Fruit fly (Drosophila melanogaster) whole organism, prepupa: ENCODE data around the gene Dip-B.

Experiments
- CG10669 ChIP-seq: fragments of 200-800 bp; sonication (Bioruptor generic); optimal IDR thresholded peaks from 3 replicates; lab custom pipeline; 2018; ENCODE audit warnings: missing biosample characterization, mild to moderate bottlenecking, missing genetic modification characterization, moderate library complexity
- CG11294 ChIP-seq: fragments of 200-800 bp; sonication (Bioruptor generic); IDR thresholded peaks from 2 replicates; pipeline ENCODE4 v1.3.6; 2022; ENCODE audit warnings: missing biosample characterization, missing genetic modification characterization
- CG11902 ChIP-seq: fragments of 200-800 bp; sonication (Bioruptor generic); optimal IDR thresholded peaks from 3 replicates; lab custom pipeline; 2016; ENCODE audit warnings: missing biosample characterization, missing genetic modification characterization
- CG15336 ChIP-seq: fragments of 200-800 bp; sonication (Bioruptor generic); IDR thresholded peaks from 2 replicates; pipeline ENCODE4 v1.3.6; 2022; ENCODE audit warnings: missing biosample characterization, missing genetic modification characterization
- CG1621 ChIP-seq: fragments of 200-800 bp; sonication (Bioruptor generic); optimal IDR thresholded peaks from 3 replicates; lab custom pipeline; 2018; ENCODE audit warnings: missing biosample characterization, mild to moderate bottlenecking, missing genetic modification characterization
- CG3032 ChIP-seq: fragments of 200-800 bp; optimal IDR thresholded peaks from 2 replicates; lab custom pipeline; 2019; ENCODE audit warnings: missing biosample characterization, mild to moderate bottlenecking, missing genetic modification characterization, moderate library complexity
- CG31627 ChIP-seq: fragments of 200-800 bp; sonication (Bioruptor generic); optimal IDR thresholded peaks from 3 replicates; lab custom pipeline; 2016; ENCODE audit warnings: missing biosample characterization, missing genetic modification characterization
- CG32006 ChIP-seq: fragments of 200-800 bp; sonication (Bioruptor generic); optimal IDR thresholded peaks from 3 replicates; lab custom pipeline; 2017; ENCODE audit warnings: missing biosample characterization, mild to moderate bottlenecking, missing genetic modification characterization
- CG34406 ChIP-seq: fragments of 200-800 bp; sonication (Bioruptor generic); optimal IDR thresholded peaks from 3 replicates; lab custom pipeline; 2016; ENCODE audit warnings: missing biosample characterization, missing genetic modification characterization
- CG4318 ChIP-seq: fragments of 200-800 bp; sonication (Bioruptor generic); optimal IDR thresholded peaks from 3 replicates; lab custom pipeline; 2017; ENCODE audit warnings: missing biosample characterization, mild to moderate bottlenecking, missing genetic modification characterization
- CG6276 ChIP-seq: fragments of 200-800 bp; sonication (Bioruptor generic); optimal IDR thresholded peaks from 2 replicates; lab custom pipeline; 2017; ENCODE audit warnings: missing biosample characterization, mild to moderate bottlenecking, missing genetic modification characterization
- CG6808 ChIP-seq: fragments of 200-800 bp; sonication (Bioruptor generic); optimal IDR thresholded peaks from 3 replicates; lab custom pipeline; 2017; ENCODE audit warnings: missing biosample characterization, missing genetic modification characterization, mild to moderate bottlenecking, moderate library complexity, missing genetic modification reagents
- CG6854 ChIP-seq: fragments of 200-800 bp; sonication (Bioruptor generic); optimal IDR thresholded peaks from 2 replicates; lab custom pipeline; 2017; ENCODE audit warnings: missing biosample characterization, mild to moderate bottlenecking, missing genetic modification characterization
- CG8119 ChIP-seq: fragments of 200-800 bp; sonication (Bioruptor generic); IDR thresholded peaks from 3 replicates; pipeline ENCODE4 v1.3.6; 2022; ENCODE audit warnings: missing biosample characterization, missing genetic modification characterization
- CG8319 ChIP-seq: fragments of 200-800 bp; sonication (Bioruptor generic); optimal IDR thresholded peaks from 3 replicates; lab custom pipeline; 2016; ENCODE audit warnings: missing biosample characterization, missing genetic modification characterization
- CG9139 ChIP-seq: fragments of 200-800 bp; sonication (Bioruptor generic); optimal IDR thresholded peaks from 3 replicates; lab custom pipeline; 2017; ENCODE audit warnings: missing biosample characterization, mild to moderate bottlenecking, missing genetic modification characterization
- Eip75B ChIP-seq: fragments of 200-800 bp; sonication (Bioruptor generic); optimal IDR thresholded peaks from 3 replicates; lab custom pipeline; 2016; ENCODE audit warnings: missing biosample characterization, missing genetic modification characterization
- Eip78C ChIP-seq: fragments of 200-800 bp; sonication (Bioruptor generic); peaks from one replicate; lab custom pipeline; 2016; ENCODE audit warnings: missing biosample characterization, missing genetic modification characterization
- Eip93F ChIP-seq: fragments of 200-800 bp; sonication (Bioruptor generic); optimal IDR thresholded peaks from 2 replicates; lab custom pipeline; 2016; ENCODE audit warnings: missing biosample characterization, mild to moderate bottlenecking, missing genetic modification characterization
- Ets96B ChIP-seq: fragments of 200-800 bp; optimal IDR thresholded peaks from 2 replicates; lab custom pipeline; 2019; ENCODE audit warnings: missing biosample characterization, mild to moderate bottlenecking, missing genetic modification characterization, moderate library complexity
- Lpt ChIP-seq: fragments of 200-800 bp; sonication (Bioruptor generic); optimal IDR thresholded peaks from 3 replicates; lab custom pipeline; 2016; ENCODE audit warnings: missing biosample characterization, missing genetic modification characterization
- Met ChIP-seq: fragments of 200-800 bp; sonication (Bioruptor generic); optimal IDR thresholded peaks from 3 replicates; lab custom pipeline; 2016; ENCODE audit warnings: missing biosample characterization, missing genetic modification characterization
- OdsH ChIP-seq: fragments of 200-800 bp; sonication (Bioruptor generic); optimal IDR thresholded peaks from 3 replicates; lab custom pipeline; 2016; ENCODE audit warnings: missing biosample characterization, missing genetic modification characterization
- Smox ChIP-seq: fragments of 200-800 bp; sonication (Bioruptor generic); optimal IDR thresholded peaks from 3 replicates; lab custom pipeline; 2016; ENCODE audit warnings: missing biosample characterization, missing genetic modification characterization
- Sox102F ChIP-seq: fragments of 200-800 bp; sonication (Bioruptor generic); optimal IDR thresholded peaks from 2 replicates; lab custom pipeline; 2016; ENCODE audit warnings: missing biosample characterization, mild to moderate bottlenecking, missing genetic modification characterization
- Sox14 ChIP-seq: fragments of 200-800 bp; sonication (Bioruptor generic); optimal IDR thresholded peaks from 3 replicates; lab custom pipeline; 2016; ENCODE audit warnings: missing biosample characterization, missing genetic modification characterization
- acj6 ChIP-seq: fragments of 200-800 bp; sonication (Bioruptor generic); optimal IDR thresholded peaks from 3 replicates; lab custom pipeline; 2016; ENCODE audit warnings: missing biosample characterization, missing genetic modification characterization
- dac ChIP-seq: fragments of 200-800 bp; sonication (Bioruptor generic); optimal IDR thresholded peaks from 2 replicates; lab custom pipeline; 2017; ENCODE audit warnings: missing biosample characterization, mild to moderate bottlenecking, missing genetic modification characterization
- dsx ChIP-seq: fragments of 200-800 bp; optimal IDR thresholded peaks from 3 replicates; lab custom pipeline; 2019; ENCODE audit warnings: missing biosample characterization, mild to moderate bottlenecking, missing genetic modification characterization, moderate library complexity; ENCODE audit not compliant: poor library complexity, severe bottlenecking
- eg ChIP-seq: fragments of 200-800 bp; sonication (Bioruptor generic); IDR thresholded peaks from 3 replicates; pipeline ENCODE4 v1.3.6; 2022; ENCODE audit warnings: missing biosample characterization, missing genetic modification characterization
- esn ChIP-seq: fragments of 200-800 bp; sonication (Bioruptor generic); optimal IDR thresholded peaks from 2 replicates; lab custom pipeline; 2016; ENCODE audit warnings: missing biosample characterization, mild to moderate bottlenecking, missing genetic modification characterization, moderate library complexity
- fd59A ChIP-seq: fragments of 200-800 bp; sonication (Bioruptor generic); optimal IDR thresholded peaks from 2 replicates; lab custom pipeline; 2017; ENCODE audit warnings: missing biosample characterization, mild to moderate bottlenecking, missing genetic modification characterization, missing genetic modification reagents
- fd85E ChIP-seq: fragments of 200-800 bp; sonication (Bioruptor generic); optimal IDR thresholded peaks from 3 replicates; lab custom pipeline; 2016; ENCODE audit warnings: missing biosample characterization, missing genetic modification characterization
- fkh ChIP-seq: fragments of 200-800 bp; sonication (Bioruptor generic); optimal IDR thresholded peaks from 3 replicates; lab custom pipeline; 2017; ENCODE audit warnings: missing biosample characterization, mild to moderate bottlenecking, missing genetic modification characterization, moderate library complexity
- lz ChIP-seq: fragments of 200-800 bp; sonication (Bioruptor generic); optimal IDR thresholded peaks from 3 replicates; lab custom pipeline; 2016; ENCODE audit warnings: missing biosample characterization, missing genetic modification characterization
- pdm3 ChIP-seq: fragments of 200-800 bp; sonication (Bioruptor generic); optimal IDR thresholded peaks from 3 replicates; lab custom pipeline; 2016; ENCODE audit warnings: missing biosample characterization, missing genetic modification characterization
- salr ChIP-seq, 2 experiments: fragments of 200-800 bp; sonication (Bioruptor generic); optimal IDR thresholded peaks; 3 replicates each; lab custom pipeline; 2016 to 2018; ENCODE audit warnings: missing biosample characterization in 2 of 2, missing genetic modification characterization in 2 of 2, mild to moderate bottlenecking in 1 of 2
- spab ChIP-seq: fragments of 200-800 bp; sonication (Bioruptor generic); optimal IDR thresholded peaks from 2 replicates; lab custom pipeline; 2017; ENCODE audit warnings: missing biosample characterization, mild to moderate bottlenecking, missing genetic modification characterization, missing genetic modification reagents
- ss ChIP-seq, 2 experiments: fragments of 200-800 bp; sonication (Bioruptor generic); optimal IDR thresholded peaks; 2 replicates in 1 of 2; 3 replicates in 1 of 2; lab custom pipeline; 2017 to 2018; ENCODE audit warnings: mild to moderate bottlenecking in 2 of 2, missing biosample characterization in 2 of 2, missing genetic modification characterization in 2 of 2, moderate library complexity in 1 of 2
- svp ChIP-seq: fragments of 200-800 bp; sonication (Bioruptor generic); peaks from one replicate; lab custom pipeline; 2016; ENCODE audit warnings: missing biosample characterization, missing genetic modification characterization

Gene Dip-B

dm6 chr3R:13767239-13767638 is 14.8 kb upstream of the Dip-B start, which contains the start of gene Cht5:
Cht5 (plus strand) TSS chr3R:13767549.
- TF ChIP-seq CG32006 (GFP tag; lab: Kevin White, UChicago) (no peak), CG11902 (GFP tag; lab: Kevin White, UChicago) (no peak), OdsH (GFP tag; lab: Kevin White, UChicago) (no peak), Ets96B (tag; lab: Kevin White, UChicago) (no peak), CG31627 (GFP tag; lab: Kevin White, UChicago) (no peak), svp (GFP tag; lab: Kevin White, UChicago) (no peak), Eip75B (GFP tag; lab: Kevin White, UChicago) (peak; percentile 0), acj6 (no peak), CG1621 (tag; lab: Kevin White, UChicago) (peak; percentile 75), esn (GFP tag; lab: Kevin White, UChicago) (no peak), CG15336 (GFP tag; lab: Robert Waterston, UW) (no peak), Sox14 (GFP tag; lab: Kevin White, UChicago) (peak; percentile 72), Sox102F (GFP tag; lab: Kevin White, UChicago) (no peak), CG6808 (GFP tag; lab: Kevin White, UChicago) (peak; percentile 16), Met (GFP tag; lab: Kevin White, UChicago) (no peak), fd85E (no peak), CG9139 (GFP tag; lab: Kevin White, UChicago) (no peak), Lpt (no peak), dsx (peak; percentile 8), pdm3 (GFP tag; lab: Kevin White, UChicago) (no peak), CG6276 (GFP tag; lab: Kevin White, UChicago) (no peak), fd59A (GFP tag; lab: Kevin White, UChicago) (no peak), CG34406 (GFP tag; lab: Kevin White, UChicago) (no peak), CG4318 (GFP tag; lab: Kevin White, UChicago) (no peak), lz (GFP tag; lab: Kevin White, UChicago) (no peak), salr (GFP tag; optimal IDR thresholded peaks at IDR 0.05; lab: Kevin White, UChicago) (no peak), CG8319 (GFP tag; lab: Kevin White, UChicago) (no peak), Eip93F (GFP tag; lab: Kevin White, UChicago) (no peak), Smox (GFP tag; lab: Kevin White, UChicago) (no peak), eg (GFP tag; lab: Robert Waterston, UW) (0 out of 3 replicates have a peak, but pooled peaks have one; percentile 10), Eip78C (GFP tag; lab: Kevin White, UChicago) (peak; percentile 58), CG6854 (GFP tag; lab: Kevin White, UChicago) (no peak), ss (GFP tag; optimal IDR thresholded peaks at IDR 0.05; lab: Kevin White, UChicago) (peak in 1 of 2 experiments; percentile 36)

- TF ChIP-seq Ets96B (tag; lab: Kevin White, UChicago) (no peak), CG11294 (no peak), CG3032 (tag; lab: Kevin White, UChicago) (no peak), salr (GFP tag; optimal IDR thresholded peaks at IDR 0.05; lab: Kevin White, UChicago) (no peak), Eip75B (GFP tag; lab: Kevin White, UChicago) (no peak), fkh (GFP tag; lab: Kevin White, UChicago) (no peak), CG11902 (GFP tag; lab: Kevin White, UChicago) (no peak), CG8319 (GFP tag; lab: Kevin White, UChicago) (no peak), CG8119 (no peak), CG34406 (GFP tag; lab: Kevin White, UChicago) (no peak), spab (no peak), dac (GFP tag; lab: Kevin White, UChicago) (no peak), CG9139 (GFP tag; lab: Kevin White, UChicago) (no peak), Eip78C (GFP tag; lab: Kevin White, UChicago) (no peak), CG1621 (tag; lab: Kevin White, UChicago) (no peak), CG10669 (GFP tag; lab: Kevin White, UChicago) (no peak)
Observed at dm6 chr3R:13771195-13771594, 10.9 kb upstream of the Dip-B start, which contains the start of gene CG9297. CG9297 (plus strand) TSS chr3R:13771495.
